Fruit fly (Drosophila melanogaster) whole organism, pupa: Measurements from ENCODE around the gene emb.

Experiments used
- CG10348 ChIP-seq: fragments of 200-800 bp; sonication (Bioruptor generic); IDR thresholded peaks from 2 replicates; pipeline ENCODE4 v1.3.6; 2022; ENCODE audit warnings: missing biosample characterization, missing genetic modification characterization
- CG12605 ChIP-seq: fragments of 200-800 bp; sonication (Bioruptor generic); IDR thresholded peaks from 2 replicates; pipeline ENCODE4 v1.3.6; 2022; ENCODE audit warnings: missing biosample characterization, missing genetic modification characterization
- CG13204 ChIP-seq: fragments of 200-800 bp; sonication (Bioruptor generic); optimal IDR thresholded peaks from 2 replicates; lab custom pipeline; 2018; ENCODE audit warnings: missing biosample characterization, mild to moderate bottlenecking, missing genetic modification characterization, moderate library complexity
- CG14655 ChIP-seq: fragments of 200-800 bp; sonication (Bioruptor generic); optimal IDR thresholded peaks from 3 replicates; lab custom pipeline; 2017; ENCODE audit warnings: mild to moderate bottlenecking, missing biosample characterization, missing genetic modification reagents, missing genetic modification characterization
- CG15710 ChIP-seq: fragments of 200-800 bp; sonication (Bioruptor generic); optimal IDR thresholded peaks from 2 replicates; lab custom pipeline; 2018; ENCODE audit warnings: missing biosample characterization, mild to moderate bottlenecking, missing genetic modification characterization, moderate library complexity
- CG17806 ChIP-seq: fragments of 200-800 bp; sonication (Bioruptor generic); optimal IDR thresholded peaks from 2 replicates; lab custom pipeline; 2018; ENCODE audit warnings: missing biosample characterization, mild to moderate bottlenecking, missing genetic modification characterization, moderate library complexity
- CG32121 ChIP-seq: fragments of 200-800 bp; sonication (Bioruptor generic); IDR thresholded peaks from 2 replicates; pipeline ENCODE4 v1.3.6; 2022; ENCODE audit warnings: missing biosample characterization, missing genetic modification characterization
- CG34367 ChIP-seq: fragments of 200-800 bp; sonication (Bioruptor generic); optimal IDR thresholded peaks from 2 replicates; lab custom pipeline; 2018; ENCODE audit warnings: missing biosample characterization, mild to moderate bottlenecking, missing genetic modification characterization
- CG4496 ChIP-seq: fragments of 200-800 bp; sonication (Bioruptor generic); IDR thresholded peaks from 3 replicates; pipeline ENCODE4 v1.3.6; 2022; ENCODE audit warnings: missing biosample characterization, missing genetic modification characterization
- CG8159 ChIP-seq: fragments of 200-800 bp; sonication (Bioruptor generic); optimal IDR thresholded peaks from 3 replicates; lab custom pipeline; 2018; ENCODE audit warnings: missing biosample characterization, mild to moderate bottlenecking, missing genetic modification characterization, moderate library complexity
- CG8301 ChIP-seq: fragments of 200-800 bp; sonication (Bioruptor generic); optimal IDR thresholded peaks from 2 replicates; lab custom pipeline; 2018; ENCODE audit warnings: missing biosample characterization, mild to moderate bottlenecking, missing genetic modification characterization
- CG9948 ChIP-seq: fragments of 200-800 bp; sonication (Bioruptor generic); optimal IDR thresholded peaks from 2 replicates; lab custom pipeline; 2018; ENCODE audit warnings: missing biosample characterization, mild to moderate bottlenecking, missing genetic modification characterization, moderate library complexity
- D1 ChIP-seq: fragments of 200-800 bp; sonication (Bioruptor generic); optimal IDR thresholded peaks from 2 replicates; lab custom pipeline; 2018; ENCODE audit warnings: missing biosample characterization, mild to moderate bottlenecking, missing genetic modification characterization, moderate library complexity
- EcR ChIP-seq: fragments of 200-800 bp; sonication (Bioruptor generic); optimal IDR thresholded peaks from 3 replicates; lab custom pipeline; 2019; ENCODE audit warnings: missing biosample characterization, missing genetic modification characterization, mild to moderate bottlenecking, moderate library complexity, missing genetic modification reagents
- Ets98B ChIP-seq: fragments of 200-800 bp; sonication (Bioruptor generic); IDR thresholded peaks from 2 replicates; pipeline ENCODE4 v1.3.6; 2022; ENCODE audit warnings: missing biosample characterization, missing genetic modification characterization
- Pif1A ChIP-seq: fragments of 200-800 bp; sonication (Bioruptor generic); optimal IDR thresholded peaks from 3 replicates; lab custom pipeline; 2016; ENCODE audit warnings: missing biosample characterization, missing genetic modification characterization
- Pif1B ChIP-seq: fragments of 200-800 bp; sonication (Bioruptor generic); optimal IDR thresholded peaks from 3 replicates; lab custom pipeline; 2016; ENCODE audit warnings: missing biosample characterization, missing genetic modification characterization
- Snoo ChIP-seq: fragments of 200-800 bp; sonication (Bioruptor generic); optimal IDR thresholded peaks from 3 replicates; lab custom pipeline; 2017; ENCODE audit warnings: missing biosample characterization, mild to moderate bottlenecking, missing genetic modification characterization, inconsistent platforms
- fd96Ca ChIP-seq: fragments of 200-800 bp; sonication (Bioruptor generic); IDR thresholded peaks from 3 replicates; pipeline ENCODE4 v1.3.6; 2022; ENCODE audit warnings: missing biosample characterization, missing genetic modification characterization
- gl ChIP-seq: fragments of 200-800 bp; sonication (Bioruptor generic); optimal IDR thresholded peaks from 2 replicates; lab custom pipeline; 2018; ENCODE audit warnings: missing biosample characterization, mild to moderate bottlenecking, missing genetic modification characterization
- rn ChIP-seq: fragments of 200-800 bp; sonication (Bioruptor generic); IDR thresholded peaks from 2 replicates; pipeline ENCODE4 v1.3.6; 2022; ENCODE audit warnings: missing biosample characterization, missing genetic modification characterization

emb gene

dm6 chr2L:8362955-8363285 is 40.5 kb upstream of the emb start:
- TF ChIP-seq CG4496 (GFP tag; lab: Robert Waterston, UW) (peak; percentile 6; the same call in 1 of the 3 replicates), CG8159 (tag; lab: Kevin White, UChicago) (no peak)

- TF ChIP-seq CG4496 (GFP tag; lab: Robert Waterston, UW) (0 out of 3 replicates have a peak, but pooled peaks have one; percentile 18), CG32121 (0 out of 2 replicates have a peak, but pooled peaks have one; percentile 11), CG34367 (tag; lab: Kevin White, UChicago) (no peak)
Observed at dm6 chr2L:8364006-8364956, 39.1 kb upstream of the emb start, which contains the start of the genes RpS13 and CSN8. Gene RpS13, minus strand, starts transcription at chr2L:8364662. Gene CSN8, plus strand, starts transcription at chr2L:8364855.

- TF ChIP-seq EcR (GFP tag; lab: Kevin White, UChicago) (no peak), Pif1A (GFP tag; lab: Kevin White, UChicago) (peak; percentile 4), fd96Ca (GFP tag; lab: Robert Waterston, UW) (0 out of 3 replicates have a peak, but pooled peaks have one; percentile 15), CG15710 (tag; lab: Kevin White, UChicago) (peak; percentile 13), CG13204 (GFP tag; lab: Kevin White, UChicago) (no peak), CG8159 (tag; lab: Kevin White, UChicago) (peak; percentile 32)
Observed at dm6 chr2L:8365701-8366643, 37.4 kb upstream of the emb start, which contains the start of gene Pp2A-29B. Gene Pp2A-29B, plus strand, starts transcription at chr2L:8366038.

- TF ChIP-seq Snoo (tag; lab: Kevin White, UChicago) (no peak), CG12605 (GFP tag; lab: Robert Waterston, UW) (peak; percentile 44; the same call in 1 of the 2 replicates), CG8159 (tag; lab: Kevin White, UChicago) (no peak), CG17806 (tag; lab: Kevin White, UChicago) (no peak), CG32121 (peak; percentile 46; the same call in 1 of the 2 replicates), Pif1B (GFP tag; lab: Kevin White, UChicago) (no peak), CG14655 (no peak), Pif1A (GFP tag; lab: Kevin White, UChicago) (no peak), CG34367 (tag; lab: Kevin White, UChicago) (no peak), EcR (GFP tag; lab: Kevin White, UChicago) (peak; percentile 44), fd96Ca (GFP tag; lab: Robert Waterston, UW) (peak; percentile 67; the same call in 2 of the 3 replicates), CG15710 (tag; lab: Kevin White, UChicago) (peak; percentile 16), CG4496 (GFP tag; lab: Robert Waterston, UW) (peak; percentile 50; the same call in 1 of the 3 replicates), CG10348 (GFP tag; lab: Robert Waterston, UW) (0 out of 2 replicates have a peak, but pooled peaks have one; percentile 6), CG8301 (tag; lab: Kevin White, UChicago) (no peak), rn (GFP tag; lab: Robert Waterston, UW) (no peak), gl (tag; lab: Kevin White, UChicago) (no peak), Ets98B (GFP tag; lab: Robert Waterston, UW) (peak; percentile 74; the same call in 1 of the 2 replicates), CG9948 (no peak), D1 (tag; lab: Kevin White, UChicago) (no peak), CG13204 (GFP tag; lab: Kevin White, UChicago) (no peak)
- TF ChIP-seq, all 21 proteins: peak for 8
Observed at dm6 chr2L:8370364-8371326, 32.7 kb upstream of the emb start, which contains the start of gene CG17292. Gene CG17292, plus strand, starts transcription at chr2L:8370454.

- TF ChIP-seq CG32121, result peak; percentile 13; the same call in 1 of the 2 replicates
- TF ChIP-seq CG9948, result peak; percentile 4
- no peak for TF ChIP-seq CG8159 (tag; lab: Kevin White, UChicago)
Observed at dm6 chr2L:8371354-8371937, 31.9 kb upstream of the emb start.
